Fruit fly (Drosophila melanogaster) whole organism, embryonic: ENCODE measurements around the gene Kyat.

ENCODE experiments used
- Adf1 ChIP-seq: fragments of 200-800 bp; sonication (Bioruptor generic); IDR thresholded peaks from 2 replicates; pipeline ENCODE4 v1.3.6; 2022; ENCODE audit warnings: missing biosample characterization, missing genetic modification characterization
- Aef1 ChIP-seq: fragments of 200-800 bp; sonication (Bioruptor generic); IDR thresholded peaks from 3 replicates; pipeline ENCODE4 v1.3.6; 2022; ENCODE audit warnings: missing biosample characterization, missing genetic modification characterization
- Antp ChIP-seq: fragments of 200-800 bp; sonication (Bioruptor generic); optimal IDR thresholded peaks from 3 replicates; lab custom pipeline; 2016; ENCODE audit warnings: missing biosample characterization, missing genetic modification characterization
- BtbVII ChIP-seq: fragments of 200-800 bp; sonication (Bioruptor generic); optimal IDR thresholded peaks from 3 replicates; lab custom pipeline; 2017; ENCODE audit warnings: missing biosample characterization, mild to moderate bottlenecking, missing genetic modification characterization
- CG10274 ChIP-seq: fragments of 200-800 bp; sonication (Bioruptor generic); optimal IDR thresholded peaks from 3 replicates; lab custom pipeline; 2017; ENCODE audit warnings: missing biosample characterization, mild to moderate bottlenecking, missing genetic modification characterization
- CG10366 ChIP-seq: fragments of 200-800 bp; sonication (Bioruptor generic); IDR thresholded peaks from 2 replicates; pipeline ENCODE4 v1.3.6; 2022; ENCODE audit warnings: missing biosample characterization, missing genetic modification characterization
- CG11085 ChIP-seq: fragments of 200-800 bp; sonication (Bioruptor generic); IDR thresholded peaks from 2 replicates; pipeline ENCODE4 v1.3.6; 2022; ENCODE audit warnings: missing biosample characterization, missing genetic modification characterization
- CG1233 ChIP-seq: fragments of 200-800 bp; sonication (Bioruptor generic); optimal IDR thresholded peaks from 4 replicates; lab custom pipeline; 2018; ENCODE audit warnings: missing biosample characterization, mild to moderate bottlenecking, missing genetic modification characterization
- CG12659 ChIP-seq: fragments of 200-800 bp; sonication (Bioruptor generic); optimal IDR thresholded peaks from 3 replicates; lab custom pipeline; 2017; ENCODE audit warnings: mild to moderate bottlenecking, missing biosample characterization, missing genetic modification reagents, missing genetic modification characterization
- CG13624 ChIP-seq: fragments of 200-800 bp; sonication (Bioruptor generic); optimal IDR thresholded peaks from 2 replicates; lab custom pipeline; 2016; ENCODE audit warnings: missing biosample characterization, missing genetic modification characterization
- CG1602 ChIP-seq: fragments of 200-800 bp; sonication (Bioruptor generic); optimal IDR thresholded peaks from 3 replicates; lab custom pipeline; 2016; ENCODE audit warnings: missing biosample characterization, missing genetic modification characterization
- CG16779 ChIP-seq: fragments of 200-800 bp; sonication (Bioruptor generic); IDR thresholded peaks from 2 replicates; pipeline ENCODE4 v1.3.6; 2022; ENCODE audit warnings: missing biosample characterization, missing genetic modification characterization
- CG16813 ChIP-seq: fragments of 200-800 bp; sonication (Bioruptor generic); IDR thresholded peaks from 3 replicates; pipeline ENCODE4 v1.3.6; 2022; ENCODE audit warnings: missing biosample characterization, missing genetic modification characterization; ENCODE audit not compliant: partially characterized antibody
- CG17186 ChIP-seq: fragments of 200-800 bp; sonication (Bioruptor generic); optimal IDR thresholded peaks from 3 replicates; lab custom pipeline; 2017; ENCODE audit warnings: missing biosample characterization, missing genetic modification reagents, missing genetic modification characterization
- CG17328 ChIP-seq: fragments of 200-800 bp; sonication (Bioruptor generic); IDR thresholded peaks from 2 replicates; pipeline ENCODE4 v1.3.6; 2022; ENCODE audit warnings: missing biosample characterization, missing genetic modification characterization
- CG6683 ChIP-seq: fragments of 200-800 bp; sonication (Bioruptor generic); optimal IDR thresholded peaks from 2 replicates; lab custom pipeline; 2017; ENCODE audit warnings: missing biosample characterization, mild to moderate bottlenecking, missing genetic modification characterization, missing genetic modification reagents
- CG6689 ChIP-seq: fragments of 200-800 bp; sonication (Bioruptor generic); IDR thresholded peaks from 2 replicates; pipeline ENCODE4 v1.3.6; 2022; ENCODE audit warnings: missing biosample characterization, missing genetic modification characterization
- CG7271 ChIP-seq: fragments of 200-800 bp; sonication (Bioruptor generic); optimal IDR thresholded peaks from 2 replicates; lab custom pipeline; 2018; ENCODE audit warnings: missing biosample characterization, mild to moderate bottlenecking, missing genetic modification characterization, moderate library complexity
- CG8388 ChIP-seq: fragments of 200-800 bp; sonication (Bioruptor generic); optimal IDR thresholded peaks from 2 replicates; lab custom pipeline; 2019; ENCODE audit warnings: missing biosample characterization, mild to moderate bottlenecking, missing genetic modification characterization, moderate library complexity
- CoRest ChIP-seq: fragments of 200-800 bp; sonication (Bioruptor generic); optimal IDR thresholded peaks from 3 replicates; lab custom pipeline; 2018; ENCODE audit warnings: missing biosample characterization, mild to moderate bottlenecking, missing genetic modification characterization, moderate library complexity
- Dbx ChIP-seq: fragments of 200-800 bp; sonication (Bioruptor generic); IDR thresholded peaks from 3 replicates; pipeline ENCODE4 v1.3.6; 2022; ENCODE audit warnings: missing biosample characterization, missing genetic modification characterization
- Hr3 ChIP-seq: fragments of 200-800 bp; sonication (Bioruptor generic); optimal IDR thresholded peaks from 3 replicates; lab custom pipeline; 2016; ENCODE audit warnings: missing biosample characterization, missing genetic modification characterization
- Opbp ChIP-seq: fragments of 200-800 bp; sonication (Bioruptor generic); IDR thresholded peaks from 3 replicates; pipeline ENCODE4 v1.3.6; 2022; ENCODE audit warnings: missing biosample characterization, missing genetic modification characterization; ENCODE audit not compliant: partially characterized antibody
- PHDP ChIP-seq: fragments of 200-800 bp; sonication (Bioruptor generic); optimal IDR thresholded peaks from 3 replicates; lab custom pipeline; 2018; ENCODE audit warnings: missing biosample characterization, mild to moderate bottlenecking, missing genetic modification characterization, moderate library complexity
- Sin3A ChIP-seq: fragments of >200 bp; optimal IDR thresholded peaks from 2 replicates; lab custom pipeline; 2018
- Stat92E ChIP-seq, 3 experiments: fragments of >200 bp in 2 of 3; fragments of 200-800 bp in 1 of 3; sonication (Bioruptor generic) in 1 of 3; optimal IDR thresholded peaks; 2 replicates each; lab custom pipeline; 2017 to 2019; ENCODE audit warnings: missing biosample characterization in 3 of 3, missing genetic modification characterization in 3 of 3, mild to moderate bottlenecking in 1 of 3, moderate library complexity in 1 of 3
- ato ChIP-seq: fragments of 200-800 bp; sonication (Bioruptor generic); IDR thresholded peaks from 2 replicates; pipeline ENCODE4 v1.3.6; 2022; ENCODE audit warnings: missing biosample characterization, missing genetic modification characterization; ENCODE audit not compliant: partially characterized antibody
- cato ChIP-seq: fragments of 200-800 bp; sonication (Bioruptor generic); optimal IDR thresholded peaks from 2 replicates; lab custom pipeline; 2016; ENCODE audit warnings: missing biosample characterization, missing genetic modification characterization, borderline replicate concordance
- cg ChIP-seq: fragments of 200-800 bp; sonication (Bioruptor generic); optimal IDR thresholded peaks from 3 replicates; lab custom pipeline; 2019; ENCODE audit warnings: missing biosample characterization, mild to moderate bottlenecking, missing genetic modification characterization, moderate library complexity
- chinmo ChIP-seq: fragments of 200-800 bp; sonication (Bioruptor generic); IDR thresholded peaks from 4 replicates; pipeline ENCODE4 v1.3.6; 2022; ENCODE audit warnings: missing biosample characterization, missing genetic modification characterization; ENCODE audit not compliant: partially characterized antibody
- danr ChIP-seq: fragments of 200-800 bp; sonication (Bioruptor generic); IDR thresholded peaks from 2 replicates; pipeline ENCODE4 v1.3.6; 2022; ENCODE audit warnings: missing biosample characterization, missing genetic modification characterization
- disco-r ChIP-seq: fragments of 200-800 bp; sonication (Bioruptor generic); optimal IDR thresholded peaks from 2 replicates; lab custom pipeline; 2016; ENCODE audit warnings: missing biosample characterization, missing genetic modification characterization
- esg ChIP-seq: fragments of 200-800 bp; sonication (Bioruptor generic); conservative IDR thresholded peaks from 2 replicates; pipeline ENCODE4 v1.3.6; 2022; ENCODE audit warnings: missing biosample characterization, missing genetic modification characterization
- fd96Cb ChIP-seq: fragments of 200-800 bp; sonication (Bioruptor generic); optimal IDR thresholded peaks from 2 replicates; lab custom pipeline; 2018; ENCODE audit warnings: missing biosample characterization, mild to moderate bottlenecking, missing genetic modification characterization, moderate library complexity
- gcm ChIP-seq: fragments of 200-800 bp; sonication (Bioruptor generic); optimal IDR thresholded peaks from 2 replicates; lab custom pipeline; 2019; ENCODE audit warnings: missing biosample characterization, mild to moderate bottlenecking, missing genetic modification characterization, moderate library complexity
- gsb-n ChIP-seq: fragments of 200-800 bp; sonication (Bioruptor generic); optimal IDR thresholded peaks from 3 replicates; lab custom pipeline; 2018; ENCODE audit warnings: missing biosample characterization, mild to moderate bottlenecking, missing genetic modification characterization
- gt ChIP-seq: fragments of 200-800 bp; sonication (Bioruptor generic); IDR thresholded peaks from 2 replicates; pipeline ENCODE4 v1.3.6; 2022; ENCODE audit warnings: missing biosample characterization, missing genetic modification characterization
- ind ChIP-seq: fragments of 200-800 bp; sonication (Bioruptor generic); optimal IDR thresholded peaks from 3 replicates; lab custom pipeline; 2016; ENCODE audit warnings: missing biosample characterization, missing genetic modification characterization
- kah ChIP-seq: fragments of 200-800 bp; sonication (Bioruptor generic); optimal IDR thresholded peaks from 2 replicates; lab custom pipeline; 2018; ENCODE audit warnings: missing biosample characterization, mild to moderate bottlenecking, missing genetic modification characterization
- kni ChIP-seq: fragments of 200-800 bp; sonication (Bioruptor generic); optimal IDR thresholded peaks from 3 replicates; lab custom pipeline; 2017; ENCODE audit warnings: mild to moderate bottlenecking, missing biosample characterization, missing genetic modification reagents, missing genetic modification characterization
- lilli ChIP-seq: fragments of 200-800 bp; sonication (Bioruptor generic); optimal IDR thresholded peaks from 3 replicates; lab custom pipeline; 2016; ENCODE audit warnings: missing biosample characterization, missing genetic modification characterization
- nerfin-1 ChIP-seq: fragments of 200-800 bp; sonication (Bioruptor generic); optimal IDR thresholded peaks from 3 replicates; lab custom pipeline; 2019; ENCODE audit warnings: missing biosample characterization, mild to moderate bottlenecking, missing genetic modification characterization, moderate library complexity
- otp ChIP-seq: fragments of 200-800 bp; sonication (Bioruptor generic); IDR thresholded peaks from 3 replicates; pipeline ENCODE4, ENCODE4 v1.3.6; 2022; ENCODE audit warnings: missing biosample characterization, missing genetic modification characterization
- slbo ChIP-seq: fragments of 200-800 bp; sonication (Bioruptor generic); IDR thresholded peaks from 2 replicates; pipeline ENCODE4 v1.3.6; 2022; ENCODE audit warnings: missing biosample characterization, missing genetic modification characterization
- slou ChIP-seq: fragments of 200-800 bp; sonication (Bioruptor generic); optimal IDR thresholded peaks from 3 replicates; lab custom pipeline; 2016; ENCODE audit warnings: missing biosample characterization, missing genetic modification characterization
- sug ChIP-seq: fragments of 200-800 bp; optimal IDR thresholded peaks from 2 replicates; lab custom pipeline; 2019; ENCODE audit warnings: missing biosample characterization, mild to moderate bottlenecking, missing genetic modification characterization, moderate library complexity
- toy ChIP-seq: fragments of 200-800 bp; sonication (Bioruptor generic); IDR thresholded peaks from 2 replicates; pipeline ENCODE4 v1.3.6; 2022; ENCODE audit warnings: missing biosample characterization, missing genetic modification characterization
- trh ChIP-seq: fragments of 200-800 bp; sonication (Bioruptor generic); optimal IDR thresholded peaks from 2 replicates; lab custom pipeline; 2016; ENCODE audit warnings: missing biosample characterization, missing genetic modification characterization

Gene Kyat

dm6 chr3R:11850917-11851897, 28.9 kb upstream of the Kyat start (continued):
- peak; percentile 85 for TF ChIP-seq gcm (GFP tag; lab: Kevin White, UChicago)
- TF ChIP-seq lilli = peak; percentile 41
- no peak for TF ChIP-seq CG13624
- TF ChIP-seq CG16779 (GFP tag; lab: Robert Waterston, UW) = no peak
- no peak for TF ChIP-seq slbo (GFP tag; lab: Robert Waterston, UW)
- peak in 1 of 3 experiments; percentile 90 for TF ChIP-seq Stat92E (GFP tag; optimal IDR thresholded peaks at IDR 0.05; lab: Kevin White, UChicago)
- TF ChIP-seq otp (GFP tag; lab: Robert Waterston, UW) = 0 out of 3 replicates have a peak, but pooled peaks have one; percentile 19
- no peak for TF ChIP-seq BtbVII (GFP tag; lab: Kevin White, UChicago)
- TF ChIP-seq ato (GFP tag; lab: Robert Waterston, UW) = no peak
- TF ChIP-seq fd96Cb (tag; lab: Kevin White, UChicago) = peak; percentile 90
- TF ChIP-seq esg (GFP tag; lab: Robert Waterston, UW) = peak; percentile 65
- no peak for TF ChIP-seq Opbp (GFP tag; lab: Robert Waterston, UW)
- TF ChIP-seq CG10274 (GFP tag; lab: Kevin White, UChicago) = peak; percentile 30
- peak; percentile 65 for TF ChIP-seq CG12659 (GFP tag; lab: Kevin White, UChicago)
- peak; percentile 57 for TF ChIP-seq disco-r (GFP tag; lab: Kevin White, UChicago)
- TF ChIP-seq nerfin-1 (tag; lab: Kevin White, UChicago) = peak; percentile 88
- TF ChIP-seq CG17328 (GFP tag; lab: Robert Waterston, UW) = peak; percentile 63
- peak; percentile 52 for TF ChIP-seq kah (GFP tag; lab: Kevin White, UChicago)
- no peak for TF ChIP-seq CG7271 (tag; lab: Kevin White, UChicago)
- TF ChIP-seq CG17186 (GFP tag; lab: Kevin White, UChicago) = peak; percentile 84
- no peak for TF ChIP-seq toy (GFP tag; lab: Robert Waterston, UW)
- peak; percentile 70 for TF ChIP-seq cato
- peak; percentile 91 for TF ChIP-seq CG8388
- peak; percentile 77 for TF ChIP-seq CG1602
- peak; percentile 76 for TF ChIP-seq CG1233
- peak; percentile 73 for TF ChIP-seq CG6689 (GFP tag; lab: Robert Waterston, UW)
- TF ChIP-seq Sin3A (lab: Kevin White, UChicago) = no peak
- peak; percentile 46 for TF ChIP-seq sug
- no peak for TF ChIP-seq Adf1 (GFP tag; lab: Robert Waterston, UW)
- TF ChIP-seq slou (GFP tag; lab: Kevin White, UChicago) = no peak
- TF ChIP-seq Aef1 (GFP tag; lab: Robert Waterston, UW) = no peak; the same call in 2 of the 3 replicates
- TF ChIP-seq Dbx (GFP tag; lab: Robert Waterston, UW) = no peak
- TF ChIP-seq trh = peak; percentile 4
- no peak for TF ChIP-seq CG16813 (GFP tag; lab: Robert Waterston, UW)
- TF ChIP-seq Hr3 = peak; percentile 73
- TF ChIP-seq PHDP (tag; lab: Kevin White, UChicago) = peak; percentile 85
- peak; percentile 90 for TF ChIP-seq CoRest (tag; lab: Kevin White, UChicago)
- peak; percentile 36 for TF ChIP-seq CG6683 (GFP tag; lab: Kevin White, UChicago)
- TF ChIP-seq gsb-n = peak; percentile 89
- peak; percentile 19; the same call in 1 of the 2 replicates for TF ChIP-seq danr
- peak; percentile 60 for TF ChIP-seq ind (GFP tag; lab: Kevin White, UChicago)
- TF ChIP-seq kni = peak; percentile 85
- TF ChIP-seq CG10366 (GFP tag; lab: Robert Waterston, UW) = peak; percentile 43; the same call in 1 of the 2 replicates
- peak; percentile 60 for TF ChIP-seq Antp
- peak; percentile 65 for TF ChIP-seq gt
- TF ChIP-seq cg = peak; percentile 73
- TF ChIP-seq CG11085 (GFP tag; lab: Robert Waterston, UW) = no peak
- TF ChIP-seq chinmo (GFP tag; lab: Robert Waterston, UW) = no peak
